Worm (Caenorhabditis elegans): ENCODE data around the gene dhs-29.
"Not testable (repeated sequence)": the region's sequence is repeated elsewhere in the genome, so short reads cannot be mapped to it uniquely, and the experiment has no call there.

dhs-29 gene

ce11 chrX:7664819-7665218 lies at the start of gene dhs-29:
Gene dhs-29 (minus strand): TSS chrX:7664919.
- TF ChIP-seq ztf-22 (GFP tag; optimal IDR thresholded peaks at IDR 0.05); madf-8 (GFP tag; conservative IDR thresholded peaks at IDR 0.05); nhr-27 (tag; optimal IDR thresholded peaks at IDR 0.05): not testable (repeated sequence)

- TF ChIP-seq zim-3 (tag; optimal IDR thresholded peaks at IDR 0.05): no peak
- no peak for TF ChIP-seq ztf-26 (tag; optimal IDR thresholded peaks at IDR 0.05)
- TF ChIP-seq cebp-2 (GFP tag; IDR thresholded peaks at IDR 0.05): no peak
Observed at ce11 chrX:7712887-7713286, 48.2 kb upstream of the dhs-29 start.

ce11 chrX:7710643-7711042 lies 45.9 kb upstream of the dhs-29 start, which contains the start of gene K09F5.4:
Gene K09F5.4 (minus strand): TSS chrX:7710743.
- TF ChIP-seq ztf-18 (tag; optimal IDR thresholded peaks at IDR 0.05) (no peak), Y53G8AR.9 (GFP tag; conservative IDR thresholded peaks at IDR 0.05) (no peak), aptf-2 (GFP tag; conservative IDR thresholded peaks at IDR 0.05) (no peak), F57C9.4 (tag; optimal IDR thresholded peaks at IDR 0.05) (no peak)

- 0 out of 2 replicates have a peak, but pooled peaks have one; percentile 10 for TF ChIP-seq lag-1 (GFP tag; IDR thresholded peaks at IDR 0.05)
- no peak for TF ChIP-seq rec-8 (tag; optimal IDR thresholded peaks at IDR 0.05)
Observed at ce11 chrX:7710187-7710586, 45.5 kb upstream of the dhs-29 start.

- no peak for TF ChIP-seq aptf-3 (GFP tag; IDR thresholded peaks at IDR 0.05)
- TF ChIP-seq repo-1 (tag; optimal IDR thresholded peaks at IDR 0.05): no peak
- TF ChIP-seq efl-1 (GFP tag; optimal IDR thresholded peaks at IDR 0.05): no peak
- TF ChIP-seq sdz-38 (tag; optimal IDR thresholded peaks at IDR 0.05): no peak
- no peak for TF ChIP-seq ceh-100 (GFP tag; IDR thresholded peaks at IDR 0.05)
- TF ChIP-seq pha-4 (tag; optimal IDR thresholded peaks at IDR 0.05): no peak
- TF ChIP-seq ZK185.1 (tag; optimal IDR thresholded peaks at IDR 0.05; ENCODE audit: poor library complexity, severe bottlenecking): no peak
- TF ChIP-seq somi-1 (GFP tag; optimal IDR thresholded peaks at IDR 0.05): no peak
- TF ChIP-seq atf-7 (tag; optimal IDR thresholded peaks at IDR 0.05): no peak
- no peak for TF ChIP-seq F23B12.7 (tag; optimal IDR thresholded peaks at IDR 0.05; ENCODE audit: insufficient read depth)
- no peak for TF ChIP-seq unc-130 (GFP tag; optimal IDR thresholded peaks at IDR 0.05)
- TF ChIP-seq hsf-1 (GFP tag; IDR thresholded peaks at IDR 0.05): no peak
- no peak for TF ChIP-seq dpl-1 (GFP tag; optimal IDR thresholded peaks at IDR 0.05)
- no peak for TF ChIP-seq sptf-2 (GFP tag; optimal IDR thresholded peaks at IDR 0.05)
- TF ChIP-seq Y79H2A.3 (GFP tag; conservative IDR thresholded peaks at IDR 0.05): no peak
- TF ChIP-seq lin-54 (GFP tag; optimal IDR thresholded peaks at IDR 0.05): no peak
- no peak for TF ChIP-seq Y53F4B.3 (GFP tag; IDR thresholded peaks at IDR 0.05)
- TF ChIP-seq ztf-3 (GFP tag; optimal IDR thresholded peaks at IDR 0.05): no peak
Observed at ce11 chrX:7707031-7707430, 42.3 kb upstream of the dhs-29 start, which contains the start of gene kvs-1. Gene kvs-1 (minus strand): TSS chrX:7707131.

- no peak for TF ChIP-seq bed-1 (GFP tag; IDR thresholded peaks at IDR 0.05)
- no peak for TF ChIP-seq rpc-1 (optimal IDR thresholded peaks at IDR 0.05)
- no peak for TF ChIP-seq rpc-1 (tag; optimal IDR thresholded peaks at IDR 0.05)
- no peak for TF ChIP-seq hmg-20 (GFP tag; IDR thresholded peaks at IDR 0.05)
- no peak for TF ChIP-seq F33H1.4 (GFP tag; IDR thresholded peaks at IDR 0.05)
- TF ChIP-seq snpc-1.3 (tag; optimal IDR thresholded peaks at IDR 0.05; ENCODE audit: insufficient read depth): no peak
- TF ChIP-seq B0019.2 (GFP tag; conservative IDR thresholded peaks at IDR 0.05): no peak
- no peak for TF ChIP-seq Y53G8AR.9 (GFP tag; conservative IDR thresholded peaks at IDR 0.05)
- TF ChIP-seq aptf-2 (GFP tag; conservative IDR thresholded peaks at IDR 0.05): no peak
- no peak for TF ChIP-seq lin-35 (GFP tag; optimal IDR thresholded peaks at IDR 0.05)
- TF ChIP-seq ama-1 (optimal IDR thresholded peaks at IDR 0.05): no peak
- no peak for TF ChIP-seq ama-1 (GFP tag; optimal IDR thresholded peaks at IDR 0.05)
- no peak for TF ChIP-seq madf-6 (GFP tag; IDR thresholded peaks at IDR 0.05)
- TF ChIP-seq rec-8 (tag; optimal IDR thresholded peaks at IDR 0.05): no peak
- TF ChIP-seq snpc-3.4 (tag; optimal IDR thresholded peaks at IDR 0.05): no peak
- no peak for TF ChIP-seq T26A5.8 (tag; optimal IDR thresholded peaks at IDR 0.05)
Observed at ce11 chrX:7703863-7704262, 39.1 kb upstream of the dhs-29 start.
